Fruit fly (Drosophila melanogaster) Kc167 (cell line): Measurements from ENCODE around the gene Vha26.

Source experiments
- Myc ChIP-seq: fragments of >200 bp; optimal IDR thresholded peaks from 2 replicates; lab custom pipeline; 2017; ENCODE audit warnings: missing external identifiers
- Sin3A ChIP-seq: fragments of >200 bp; optimal IDR thresholded peaks from 2 replicates; lab custom pipeline; 2018; ENCODE audit warnings: missing external identifiers
- h ChIP-seq: fragments of >200 bp; optimal IDR thresholded peaks from 3 replicates; lab custom pipeline; 2018; ENCODE audit warnings: missing external identifiers
- insv ChIP-seq: fragments of >200 bp; optimal IDR thresholded peaks from 3 replicates; lab custom pipeline; 2018; ENCODE audit warnings: missing external identifiers
- psq ChIP-seq: fragments of >200 bp; optimal IDR thresholded peaks from 2 replicates; lab custom pipeline; 2017; ENCODE audit warnings: missing external identifiers
- ttk ChIP-seq: sonication (Bioruptor generic); optimal IDR thresholded peaks from 2 replicates; lab custom pipeline; 2017; ENCODE audit warnings: missing external identifiers

Gene Vha26

DNA sequence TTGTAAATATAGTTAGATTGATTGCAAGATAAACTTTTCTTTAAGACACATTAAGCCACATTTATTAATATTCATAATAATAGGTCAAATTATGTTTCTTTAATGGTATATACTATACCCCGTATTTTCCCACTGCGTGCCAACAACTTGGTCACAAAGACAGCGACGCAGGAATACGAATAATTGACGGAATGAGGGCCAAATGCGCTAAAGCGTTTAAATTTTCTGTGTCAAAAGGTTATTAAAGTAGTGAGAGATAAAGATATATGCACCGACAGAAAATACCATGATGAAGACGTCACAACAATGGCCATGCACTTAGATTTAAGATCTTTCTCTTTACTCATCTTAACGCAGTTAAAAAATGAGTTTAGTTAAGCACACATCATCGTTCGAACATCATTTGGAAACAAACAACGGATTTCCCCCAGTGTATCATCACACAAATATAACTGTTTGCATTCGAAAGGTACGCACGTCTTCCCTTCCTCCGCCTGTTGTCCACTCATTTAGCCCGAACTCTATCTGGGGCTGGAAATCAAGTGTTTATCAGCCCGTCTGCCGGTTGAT is 28.9 kb downstream of the Vha26 start:
- TF ChIP-seq ttk (lab: Kevin White, UChicago) (no peak), Myc (no peak), psq (lab: Kevin White, UChicago) (no peak), Sin3A (lab: Kevin White, UChicago) (no peak), h (lab: Kevin White, UChicago) (no peak), insv (lab: Kevin White, UChicago) (no peak)

DNA sequence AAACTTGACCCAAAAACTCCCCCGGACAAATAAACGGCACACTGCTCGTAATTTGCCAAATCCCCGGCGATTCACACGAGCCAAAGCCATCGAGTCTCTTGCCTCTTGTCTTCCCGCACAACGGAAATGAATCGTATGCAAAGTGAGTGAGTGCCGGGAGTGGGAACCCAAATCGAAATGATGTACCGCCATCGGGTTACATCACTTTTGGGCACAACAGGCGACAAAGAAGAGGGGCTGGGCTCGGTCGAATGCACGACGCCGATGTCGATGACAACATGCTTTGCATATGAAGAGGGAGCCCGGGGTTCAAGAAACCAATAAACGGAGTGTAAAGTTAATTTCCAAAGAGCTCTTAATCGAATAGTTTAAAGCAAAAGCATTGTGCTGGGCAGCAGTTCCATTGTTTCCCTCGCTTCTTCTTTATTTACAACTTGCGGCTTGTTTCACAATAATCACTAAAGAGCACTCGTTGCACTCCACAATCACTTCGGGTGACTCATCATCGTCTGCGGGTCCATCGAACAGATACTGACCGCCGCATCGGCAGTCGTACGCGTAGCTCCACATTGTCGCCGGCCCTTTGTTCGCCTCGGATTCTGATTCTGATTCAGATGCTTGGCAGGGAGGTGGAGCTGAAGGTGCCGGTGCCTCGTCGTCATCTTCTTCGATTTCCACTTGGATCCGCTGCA is 30.3 kb downstream of the Vha26 start:
- TF ChIP-seq ttk (lab: Kevin White, UChicago) (no peak), insv (lab: Kevin White, UChicago) (no peak), Sin3A (lab: Kevin White, UChicago) (no peak), psq (lab: Kevin White, UChicago) (no peak), Myc (no peak), h (lab: Kevin White, UChicago) (no peak)

DNA sequence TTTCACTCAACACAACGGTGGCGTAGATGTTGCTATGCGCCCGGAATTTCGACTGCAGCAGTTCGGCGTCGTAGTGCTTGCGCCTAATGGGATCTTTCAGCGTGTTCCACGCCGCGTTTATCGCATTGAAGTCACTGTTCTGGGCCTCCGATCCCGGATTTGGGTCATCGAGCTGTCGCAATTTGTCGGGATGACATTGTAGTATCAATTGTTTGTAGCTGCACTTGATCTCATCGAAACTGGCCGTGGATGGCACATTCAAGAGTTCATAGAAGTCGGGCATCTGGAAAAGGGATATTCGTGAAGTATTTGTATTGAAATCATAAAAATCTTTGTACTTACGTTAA is 30.8 kb downstream of the Vha26 start:
- no peak for TF ChIP-seq psq (lab: Kevin White, UChicago)
- TF ChIP-seq Myc: no peak
- no peak for TF ChIP-seq insv (lab: Kevin White, UChicago)
- TF ChIP-seq h (lab: Kevin White, UChicago): no peak
- TF ChIP-seq ttk (lab: Kevin White, UChicago): no peak
- no peak for TF ChIP-seq Sin3A (lab: Kevin White, UChicago)

DNA sequence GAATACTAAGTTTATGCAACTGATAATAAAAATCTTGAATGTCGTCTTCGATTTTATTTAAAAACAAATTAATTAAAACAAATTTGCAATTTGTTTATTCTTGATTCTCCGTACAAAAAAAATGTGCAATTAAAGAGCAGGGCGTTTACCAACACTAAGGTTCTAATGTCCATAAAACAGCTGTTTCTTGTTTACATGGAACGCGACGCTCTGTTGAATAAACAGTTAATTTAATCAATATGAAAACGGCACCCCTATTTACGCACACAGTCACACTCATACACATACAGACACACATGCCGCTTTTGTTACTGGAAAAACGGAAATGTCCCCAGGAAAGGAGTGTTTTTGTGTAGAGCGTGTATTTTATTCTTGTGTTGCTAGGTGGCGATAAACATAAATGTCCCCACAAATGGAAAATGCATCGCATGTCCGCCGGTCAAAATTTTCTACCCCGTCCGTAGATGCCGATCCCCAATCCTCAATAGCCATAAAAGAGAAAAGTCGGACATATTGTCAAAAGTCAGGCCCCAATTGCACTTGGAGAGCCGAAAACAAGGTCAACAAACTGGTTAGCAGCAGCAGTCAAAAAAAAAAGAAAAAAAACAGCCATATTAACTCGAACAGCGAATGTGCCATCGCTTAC is 31.5 kb downstream of the Vha26 start:
- TF ChIP-seq Sin3A (lab: Kevin White, UChicago) (no peak), Myc (no peak), ttk (lab: Kevin White, UChicago) (no peak), insv (lab: Kevin White, UChicago) (no peak), psq (lab: Kevin White, UChicago) (no peak), h (lab: Kevin White, UChicago) (no peak)

DNA sequence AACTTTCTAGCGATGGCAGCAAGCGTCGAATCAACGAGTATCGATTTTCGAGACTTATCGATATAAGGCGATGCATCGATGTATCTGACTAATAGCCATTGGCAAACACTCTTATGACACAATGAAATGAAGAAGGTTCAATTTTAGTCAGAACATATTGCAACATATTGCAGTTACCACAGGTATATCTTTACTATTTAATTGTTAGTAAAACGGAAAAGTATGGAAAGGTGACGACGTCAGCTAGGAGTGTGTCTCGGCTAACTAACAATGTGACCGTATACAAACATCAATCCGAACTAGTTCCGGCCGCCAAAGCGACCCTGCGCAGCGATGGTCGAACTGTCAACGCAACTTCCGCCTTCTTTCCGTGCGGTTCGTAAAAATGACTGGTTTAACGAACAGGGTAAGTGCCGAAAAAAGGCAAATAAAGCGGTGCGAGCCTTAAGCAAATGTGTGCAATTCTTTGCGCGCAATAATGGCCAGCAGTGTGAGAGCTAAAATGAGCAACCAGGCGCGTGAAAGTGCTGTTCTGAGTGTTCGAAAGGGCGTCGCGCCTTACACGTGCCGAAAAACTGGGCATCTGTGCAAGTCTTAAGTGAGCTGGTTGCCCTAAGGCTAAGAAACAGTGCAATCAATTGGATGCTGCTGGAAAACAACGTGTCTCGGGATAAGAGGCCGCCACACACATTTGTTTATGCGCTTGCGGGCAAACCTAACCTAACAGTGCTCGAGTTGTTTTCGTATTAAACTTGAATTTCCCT is 32.7 kb downstream of the Vha26 start, which contains the start of the genes Dph4, Spec2 and RpL13A:
TSS of gene Dph4 (minus strand) at position 11 of the 764 bp plus-strand sequence.
TSS of gene Spec2 (minus strand) at position 11 of the 764 bp plus-strand sequence.
TSS of gene RpL13A (plus strand) at position 360 of the 764 bp plus-strand sequence.
- no peak for TF ChIP-seq ttk (lab: Kevin White, UChicago)
- no peak for TF ChIP-seq insv (lab: Kevin White, UChicago)
- TF ChIP-seq Sin3A (lab: Kevin White, UChicago): no peak
- no peak for TF ChIP-seq psq (lab: Kevin White, UChicago)
- TF ChIP-seq Myc: no peak
- no peak for TF ChIP-seq h (lab: Kevin White, UChicago)

DNA sequence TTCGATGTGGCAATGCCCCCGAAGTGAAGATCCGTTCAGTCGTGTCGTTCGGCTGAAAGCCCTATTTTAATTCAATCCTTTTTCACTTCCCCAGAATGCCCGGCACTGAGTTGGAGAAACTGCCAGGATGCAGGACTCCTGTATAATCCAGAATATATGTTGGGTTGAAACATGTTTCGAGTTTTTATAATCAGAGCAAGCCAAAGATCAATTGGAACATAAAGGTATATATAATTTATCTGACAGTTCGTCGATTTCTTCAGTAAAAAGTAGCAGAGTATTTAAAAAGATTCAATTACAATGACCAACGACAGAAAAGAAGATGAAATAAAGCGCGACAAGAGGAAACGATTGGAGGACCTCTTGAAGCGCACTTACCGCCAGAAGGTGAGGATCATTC is 36.0 kb downstream of the Vha26 start, which contains the start of gene CG31551:
TSS of gene CG31551 (plus strand) at position 301 of the 400 bp plus-strand sequence.
- TF ChIP-seq insv (lab: Kevin White, UChicago): no peak
- TF ChIP-seq Myc: no peak
- TF ChIP-seq Sin3A (lab: Kevin White, UChicago): no peak
- no peak for TF ChIP-seq ttk (lab: Kevin White, UChicago)
- no peak for TF ChIP-seq psq (lab: Kevin White, UChicago)
- no peak for TF ChIP-seq h (lab: Kevin White, UChicago)

DNA sequence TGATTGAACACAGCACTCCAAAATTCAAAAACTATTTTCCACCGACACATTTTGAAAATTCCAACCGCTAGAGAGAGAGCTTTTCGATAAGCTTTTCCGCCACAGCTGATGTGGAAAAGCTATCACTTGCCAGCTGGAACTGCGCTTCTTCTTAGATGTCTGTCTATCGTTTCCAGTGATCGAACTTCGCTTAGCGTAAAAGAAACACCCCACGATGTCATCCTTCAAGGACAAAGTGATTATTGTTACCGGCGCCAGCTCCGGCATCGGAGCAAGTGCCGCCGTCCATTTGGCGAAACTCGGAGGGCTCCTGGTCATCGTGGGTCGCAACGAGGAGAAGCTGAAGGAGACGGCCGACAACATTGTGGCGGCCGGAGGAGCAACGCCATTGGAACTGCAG is 40.6 kb downstream of the Vha26 start, which contains the start of gene CG31549:
TSS of gene CG31549 (plus strand) at position 11 of the 400 bp plus-strand sequence.
- TF ChIP-seq insv (lab: Kevin White, UChicago) (no peak), psq (lab: Kevin White, UChicago) (no peak), Myc (no peak), ttk (lab: Kevin White, UChicago) (no peak), Sin3A (lab: Kevin White, UChicago) (no peak), h (lab: Kevin White, UChicago) (no peak)

DNA sequence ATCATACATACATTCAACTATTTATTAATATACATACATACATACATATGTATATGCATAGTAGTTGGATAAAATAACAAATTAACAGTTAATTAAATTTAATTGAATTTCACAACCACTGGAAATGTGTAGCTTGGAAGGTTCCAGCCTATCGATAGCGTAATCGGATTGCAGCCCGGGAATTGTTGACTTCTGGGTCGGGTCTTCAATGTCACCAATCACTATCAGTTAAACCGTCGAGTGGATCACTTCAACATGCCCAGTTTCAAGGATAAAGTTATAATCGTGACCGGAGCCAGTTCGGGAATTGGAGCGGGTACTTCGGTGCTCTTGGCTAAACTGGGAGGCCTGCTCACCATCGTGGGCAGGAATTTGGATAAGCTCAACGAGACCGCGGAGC is 41.9 kb downstream of the Vha26 start, which contains the start of gene CG12171:
TSS of gene CG12171 (plus strand) at position 191 of the 400 bp plus-strand sequence.
- TF ChIP-seq insv (lab: Kevin White, UChicago): no peak
- no peak for TF ChIP-seq psq (lab: Kevin White, UChicago)
- no peak for TF ChIP-seq Sin3A (lab: Kevin White, UChicago)
- TF ChIP-seq h (lab: Kevin White, UChicago): no peak
- no peak for TF ChIP-seq ttk (lab: Kevin White, UChicago)
- TF ChIP-seq Myc: no peak

DNA sequence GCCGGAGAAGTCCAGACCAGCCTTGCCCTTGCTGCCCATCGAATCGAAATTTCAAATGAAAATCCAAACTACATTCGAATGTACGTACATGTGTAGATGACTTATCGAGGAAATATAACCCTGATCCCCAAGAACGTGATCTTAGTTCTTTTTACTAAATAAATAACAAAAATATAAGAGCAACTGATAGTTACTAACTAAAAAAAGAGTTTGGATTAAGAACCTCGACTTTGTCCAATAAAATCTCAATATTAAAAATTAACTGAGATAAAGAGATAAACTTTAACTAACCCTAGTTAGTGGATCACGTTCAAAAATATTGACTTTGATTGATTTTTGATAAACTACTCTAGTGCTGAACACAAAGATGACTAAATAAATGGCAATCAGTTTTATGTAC is 44.0 kb downstream of the Vha26 start, which contains the start of gene CG31546:
TSS of gene CG31546 (minus strand) at position 101 of the 400 bp plus-strand sequence.
- no peak for TF ChIP-seq h (lab: Kevin White, UChicago)
- TF ChIP-seq Myc: no peak
- TF ChIP-seq psq (lab: Kevin White, UChicago): no peak
- TF ChIP-seq insv (lab: Kevin White, UChicago): no peak
- TF ChIP-seq ttk (lab: Kevin White, UChicago): no peak
- no peak for TF ChIP-seq Sin3A (lab: Kevin White, UChicago)

DNA sequence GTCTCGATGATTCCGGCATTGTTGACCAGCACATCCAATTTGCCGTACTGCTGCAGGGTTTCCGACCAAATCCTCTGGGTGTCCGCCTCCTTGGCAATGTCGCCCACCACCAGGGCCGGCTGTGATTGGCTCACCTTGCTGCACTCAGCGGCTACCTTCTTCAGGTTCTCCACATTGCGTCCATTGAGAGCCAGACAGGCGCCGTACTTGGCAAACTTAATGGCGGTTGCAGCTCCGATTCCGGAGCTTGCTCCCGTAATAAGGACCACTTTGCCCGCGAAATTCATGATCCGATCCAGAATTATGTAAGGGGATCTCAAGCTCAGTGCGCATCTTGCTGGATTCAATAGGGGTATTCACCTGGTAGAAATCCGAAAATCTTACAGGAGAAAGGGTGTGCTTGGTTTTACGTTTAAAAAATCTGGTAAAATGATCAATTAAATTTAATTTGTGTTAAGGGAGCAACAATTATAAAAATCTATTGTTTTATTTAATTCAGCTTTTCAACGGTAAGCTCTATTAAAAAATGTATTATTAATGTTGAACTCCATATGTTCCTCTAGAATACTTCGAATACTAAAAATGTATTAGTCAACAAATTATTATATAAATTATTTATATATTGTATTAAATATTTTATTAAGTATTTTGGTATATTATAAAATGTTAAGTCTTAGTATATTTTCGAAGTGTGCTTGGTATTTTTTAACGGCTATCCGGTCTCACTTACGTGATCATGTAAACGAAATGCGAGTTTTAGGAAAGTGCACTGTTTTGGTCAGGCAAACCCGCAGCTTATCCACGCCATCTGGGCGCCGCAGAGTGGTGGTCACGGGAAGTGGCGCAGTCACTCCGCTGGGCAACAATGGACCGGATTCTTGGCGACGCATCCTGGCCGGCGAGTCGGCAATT is 45.2 kb downstream of the Vha26 start, which contains the start of the genes CG31548 and CG12170:
TSS of gene CG31548 (minus strand) at position 334 of the 912 bp plus-strand sequence.
TSS of gene CG12170 (plus strand) at position 716 of the 912 bp plus-strand sequence.
- TF ChIP-seq Myc: no peak
